Worm (Caenorhabditis elegans): ENCODE results near the gene nlp-21.

Gene nlp-21

DNA sequence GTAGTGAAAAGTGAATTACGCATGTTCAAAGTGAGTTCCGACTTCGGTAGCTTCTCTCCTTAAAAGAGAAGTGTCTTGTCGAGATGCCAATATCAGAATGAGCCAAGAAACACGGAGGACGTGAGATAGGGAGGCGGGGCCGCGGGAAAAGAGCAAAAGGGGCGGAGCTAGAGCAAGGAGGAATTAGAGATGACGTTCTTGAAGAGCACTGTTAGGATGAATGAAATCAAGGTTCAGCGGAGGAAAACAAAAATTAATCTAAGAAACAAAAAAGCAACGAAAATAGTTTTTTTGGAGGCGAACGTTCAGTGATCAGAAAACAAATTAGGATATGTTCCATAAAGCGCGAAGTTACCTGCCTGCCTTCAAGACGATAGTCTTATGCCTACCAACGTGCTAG lies at the start of gene nlp-21:
nlp-21 (minus strand) TSS at position 101 of the 400 bp plus-strand sequence.
- TF ChIP-seq ztf-29 (GFP tag; IDR thresholded peaks at IDR 0.05) (no peak), tab-1 (GFP tag; IDR thresholded peaks at IDR 0.05) (no peak), flt-1 (GFP tag; IDR thresholded peaks at IDR 0.05) (no peak), klf-2 (GFP tag; conservative IDR thresholded peaks at IDR 0.05) (no peak), ztf-23 (GFP tag; IDR thresholded peaks at IDR 0.05) (no peak), ref-1 (GFP tag; conservative IDR thresholded peaks at IDR 0.05) (no peak), T22C8.4 (GFP tag; IDR thresholded peaks at IDR 0.05) (no peak), med-1 (GFP tag; optimal IDR thresholded peaks at IDR 0.05; ENCODE audit: insufficient read depth) (no peak), cog-1 (tag; optimal IDR thresholded peaks at IDR 0.05) (no peak)

DNA sequence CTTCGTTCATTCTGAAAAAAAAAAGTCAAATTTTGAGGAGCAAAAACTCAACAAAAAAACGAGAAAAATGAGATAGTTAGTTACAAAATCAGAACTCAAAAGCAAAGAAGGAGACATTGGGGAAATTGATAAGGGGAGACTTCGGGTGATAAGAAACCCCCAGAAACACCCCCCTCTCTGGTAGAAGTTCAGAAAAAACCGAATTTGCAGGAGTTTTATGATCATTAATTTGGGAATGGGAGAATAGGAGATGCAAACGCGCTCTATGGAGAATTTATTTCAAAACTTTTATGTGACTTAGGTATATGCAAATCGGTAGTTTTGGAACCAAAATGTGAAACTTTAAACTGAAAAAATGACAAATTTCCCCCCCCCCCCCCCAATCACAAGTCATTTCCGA lies 49.5 kb upstream of the nlp-21 start, which contains the start of gene sbp-1:
sbp-1 (minus strand) TSS at position 11 of the 400 bp plus-strand sequence.
- no peak for TF ChIP-seq ztf-23 (GFP tag; IDR thresholded peaks at IDR 0.05)
- no peak for TF ChIP-seq cog-1 (tag; optimal IDR thresholded peaks at IDR 0.05)
- no peak for TF ChIP-seq ref-1 (GFP tag; conservative IDR thresholded peaks at IDR 0.05)
- TF ChIP-seq T22C8.4 (GFP tag; IDR thresholded peaks at IDR 0.05): no peak
- TF ChIP-seq tab-1 (GFP tag; IDR thresholded peaks at IDR 0.05): no peak
- TF ChIP-seq ztf-29 (GFP tag; IDR thresholded peaks at IDR 0.05): no peak
- no peak for TF ChIP-seq med-1 (GFP tag; optimal IDR thresholded peaks at IDR 0.05; ENCODE audit: insufficient read depth)

DNA sequence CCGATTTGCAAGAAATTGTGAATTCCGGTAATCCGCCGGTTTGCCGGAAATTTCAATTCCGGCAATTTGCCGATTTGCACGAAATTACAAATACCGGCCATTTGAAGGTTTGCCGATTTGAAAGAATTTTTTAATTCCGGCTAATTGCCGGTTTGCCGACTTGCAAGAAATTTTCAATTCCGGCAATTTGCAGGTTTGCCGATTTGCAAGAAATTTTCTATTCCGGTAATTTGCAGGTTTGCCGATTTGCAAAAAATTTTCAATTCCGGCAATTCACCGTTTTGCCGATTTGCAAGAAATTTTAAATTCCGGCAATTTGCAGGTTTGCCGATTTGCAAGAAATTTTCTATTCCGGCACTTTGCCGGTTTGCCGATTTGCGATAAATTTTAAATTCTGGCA lies 41.8 kb upstream of the nlp-21 start:
- peak; percentile 33; the same call in 1 of the 2 replicates for TF ChIP-seq ztf-29 (GFP tag; IDR thresholded peaks at IDR 0.05)
- TF ChIP-seq klf-2 (GFP tag; conservative IDR thresholded peaks at IDR 0.05): 0 out of 2 replicates have a peak, but pooled peaks have one; percentile 39

DNA sequence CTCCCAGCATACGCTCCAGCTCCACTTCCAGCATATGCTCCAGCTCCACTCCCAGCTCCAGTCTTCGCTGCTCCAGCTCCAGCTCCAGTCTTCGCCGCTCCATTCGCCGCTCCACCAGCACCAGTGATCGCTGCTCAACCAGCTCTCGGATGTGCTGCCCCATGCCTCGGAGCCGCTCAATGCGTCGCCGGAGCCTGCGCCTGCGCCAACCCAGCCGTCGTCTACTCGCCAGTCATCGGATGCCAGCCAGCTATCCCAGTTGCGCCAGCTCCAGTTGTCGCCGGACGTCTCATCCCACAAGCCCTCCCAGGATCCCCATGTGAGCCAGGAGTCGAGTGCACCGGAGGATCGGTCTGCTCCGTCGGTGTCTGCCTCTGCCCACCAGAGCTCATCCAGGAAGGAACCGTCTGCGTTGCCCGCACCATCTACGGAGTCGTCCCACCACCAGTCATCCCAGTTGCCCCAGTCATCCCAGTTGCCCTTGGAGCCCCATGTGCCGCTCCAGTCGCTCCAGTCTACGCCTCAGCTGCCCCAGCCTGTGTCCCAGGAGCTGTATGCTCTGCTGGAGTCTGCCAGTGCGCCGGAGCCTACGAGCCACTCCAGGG lies 34.6 kb upstream of the nlp-21 start:
- TF ChIP-seq T22C8.4 (GFP tag; IDR thresholded peaks at IDR 0.05) (no peak), ztf-29 (GFP tag; IDR thresholded peaks at IDR 0.05) (no peak), tab-1 (GFP tag; IDR thresholded peaks at IDR 0.05) (no peak; the same call in 1 of the 2 replicates), ztf-23 (GFP tag; IDR thresholded peaks at IDR 0.05) (no peak), cog-1 (tag; optimal IDR thresholded peaks at IDR 0.05) (no peak)

DNA sequence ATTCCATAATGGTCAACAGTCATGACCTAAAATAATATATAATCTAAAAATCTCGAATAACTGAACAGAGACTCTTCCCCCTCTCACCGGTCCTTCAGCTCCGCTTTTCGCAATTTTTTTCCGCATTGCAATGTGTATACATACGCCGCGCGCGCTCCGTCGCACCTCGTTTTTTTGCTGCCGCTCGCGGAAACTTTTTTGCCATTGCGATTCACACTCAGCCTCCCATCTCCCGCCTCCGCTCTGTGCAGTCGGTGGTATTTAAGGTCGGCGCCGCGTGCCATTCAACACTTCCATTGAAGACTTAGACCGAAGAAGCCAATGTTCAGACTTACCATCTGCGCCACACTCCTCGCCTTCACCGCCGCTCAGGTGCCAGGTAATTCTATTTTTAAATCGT lies 33.8 kb upstream of the nlp-21 start, which contains the start of gene idpc-1:
idpc-1 (plus strand) TSS at position 301 of the 400 bp plus-strand sequence.
- no peak for TF ChIP-seq T22C8.4 (GFP tag; IDR thresholded peaks at IDR 0.05)
- no peak for TF ChIP-seq med-1 (GFP tag; optimal IDR thresholded peaks at IDR 0.05; ENCODE audit: insufficient read depth)
- no peak for TF ChIP-seq flt-1 (GFP tag; IDR thresholded peaks at IDR 0.05)
- TF ChIP-seq ztf-23 (GFP tag; IDR thresholded peaks at IDR 0.05): no peak
- no peak for TF ChIP-seq cog-1 (tag; optimal IDR thresholded peaks at IDR 0.05)
- TF ChIP-seq tab-1 (GFP tag; IDR thresholded peaks at IDR 0.05): no peak
- TF ChIP-seq ztf-29 (GFP tag; IDR thresholded peaks at IDR 0.05): no peak

DNA sequence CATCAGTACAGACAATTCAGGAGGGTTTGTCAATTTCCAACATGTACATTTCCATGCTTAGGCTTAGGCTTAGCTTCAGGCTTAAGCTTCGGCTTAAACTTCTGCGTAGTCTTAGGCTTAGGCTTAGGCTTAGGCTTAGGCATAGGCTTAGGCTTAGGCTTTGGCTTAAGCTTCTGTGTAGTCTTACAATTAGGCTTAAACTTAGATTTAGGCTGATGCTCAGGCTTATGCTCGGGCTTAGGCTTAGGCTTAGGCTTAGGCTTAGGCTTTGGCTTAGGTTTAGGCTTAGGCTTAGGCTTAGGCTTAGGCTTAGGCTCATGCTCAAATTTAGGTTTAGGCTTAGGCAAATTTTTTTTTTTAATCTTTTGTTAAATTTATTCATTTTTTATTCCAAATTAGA lies 31.8 kb upstream of the nlp-21 start:
- no peak for TF ChIP-seq ref-1 (GFP tag; conservative IDR thresholded peaks at IDR 0.05)
- no peak for TF ChIP-seq T22C8.4 (GFP tag; IDR thresholded peaks at IDR 0.05)
- no peak for TF ChIP-seq ztf-23 (GFP tag; IDR thresholded peaks at IDR 0.05)
- TF ChIP-seq tab-1 (GFP tag; IDR thresholded peaks at IDR 0.05): no peak
- no peak for TF ChIP-seq med-1 (GFP tag; optimal IDR thresholded peaks at IDR 0.05; ENCODE audit: insufficient read depth)
- TF ChIP-seq flt-1 (GFP tag; IDR thresholded peaks at IDR 0.05): no peak
- TF ChIP-seq klf-2 (GFP tag; conservative IDR thresholded peaks at IDR 0.05): no peak
- no peak; the same call in 1 of the 2 replicates for TF ChIP-seq ztf-29 (GFP tag; IDR thresholded peaks at IDR 0.05)
- TF ChIP-seq cog-1 (tag; optimal IDR thresholded peaks at IDR 0.05): no peak

DNA sequence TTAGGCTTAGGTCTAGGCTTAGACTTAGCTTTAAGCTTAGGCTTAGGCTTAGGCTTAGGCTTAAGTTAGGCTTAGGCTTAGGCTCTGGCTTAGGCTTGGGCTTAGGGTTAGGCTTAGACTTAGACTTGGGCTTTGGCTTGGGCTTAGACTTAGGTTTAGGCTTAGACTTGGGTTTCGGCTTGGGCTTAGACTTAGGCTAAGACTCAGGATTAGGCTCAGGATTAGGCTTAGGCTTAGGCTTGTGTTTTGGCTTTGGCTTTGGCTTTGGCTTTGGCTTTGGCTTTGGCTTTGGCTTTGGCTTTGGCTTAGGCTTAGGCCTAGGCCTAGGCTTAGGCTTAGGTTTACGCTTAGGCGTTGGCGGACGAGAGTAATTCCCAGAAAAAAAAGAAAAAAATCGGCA lies 26.5 kb upstream of the nlp-21 start:
- TF ChIP-seq tab-1 (GFP tag; IDR thresholded peaks at IDR 0.05) (no peak), T22C8.4 (GFP tag; IDR thresholded peaks at IDR 0.05) (no peak)

DNA sequence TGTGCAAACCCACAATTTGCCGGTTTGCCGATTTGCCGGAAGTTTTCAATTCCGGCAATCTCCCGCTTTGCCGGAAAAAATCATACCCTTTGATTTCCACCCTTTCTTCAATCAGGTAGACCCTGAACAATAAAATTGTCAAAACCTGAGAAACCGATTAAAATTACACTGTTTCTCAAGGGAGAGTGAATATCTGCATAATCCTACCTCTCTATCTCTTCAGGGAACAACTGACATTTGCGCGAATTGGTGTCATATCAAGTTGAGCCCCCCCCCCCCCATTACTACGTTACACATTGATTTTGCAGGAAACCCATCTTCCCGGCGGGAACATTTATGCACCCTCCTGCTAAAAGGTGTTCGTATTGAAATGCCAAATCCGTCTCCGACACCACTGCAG lies 17.3 kb upstream of the nlp-21 start, which contains the start of gene twk-31:
twk-31 (plus strand) TSS at position 301 of the 400 bp plus-strand sequence.
- TF ChIP-seq ztf-23 (GFP tag; IDR thresholded peaks at IDR 0.05) (no peak), cog-1 (tag; optimal IDR thresholded peaks at IDR 0.05) (no peak), ztf-29 (GFP tag; IDR thresholded peaks at IDR 0.05) (no peak), flt-1 (GFP tag; IDR thresholded peaks at IDR 0.05) (no peak), med-1 (GFP tag; optimal IDR thresholded peaks at IDR 0.05; ENCODE audit: insufficient read depth) (no peak), T22C8.4 (GFP tag; IDR thresholded peaks at IDR 0.05) (no peak), tab-1 (GFP tag; IDR thresholded peaks at IDR 0.05) (no peak), ref-1 (GFP tag; conservative IDR thresholded peaks at IDR 0.05) (no peak), klf-2 (GFP tag; conservative IDR thresholded peaks at IDR 0.05) (no peak)

DNA sequence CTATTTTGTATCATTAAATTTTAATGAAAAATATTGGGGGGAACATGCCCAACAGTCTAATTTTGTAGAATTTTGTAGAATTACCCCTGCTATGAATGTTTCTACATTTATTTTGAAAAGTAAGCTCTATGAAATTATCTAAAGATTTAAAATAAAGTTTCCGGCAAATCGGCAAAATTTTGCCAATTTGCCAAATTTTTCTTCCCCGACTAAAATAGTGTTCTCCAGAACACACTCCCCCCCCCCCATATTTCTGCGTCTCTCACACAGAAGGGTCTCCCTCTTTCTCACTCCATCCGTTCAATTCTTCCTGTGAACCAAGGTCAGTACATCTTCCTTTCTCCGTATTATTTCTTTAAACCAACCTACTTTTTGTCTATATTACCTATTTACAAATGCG lies 12.0 kb upstream of the nlp-21 start, which contains the start of gene Y47D3B.4:
Y47D3B.4 (plus strand) TSS at position 301 of the 400 bp plus-strand sequence.
- no peak for TF ChIP-seq tab-1 (GFP tag; IDR thresholded peaks at IDR 0.05)
- no peak for TF ChIP-seq klf-2 (GFP tag; conservative IDR thresholded peaks at IDR 0.05)
- no peak for TF ChIP-seq ref-1 (GFP tag; conservative IDR thresholded peaks at IDR 0.05)
- TF ChIP-seq ztf-23 (GFP tag; IDR thresholded peaks at IDR 0.05): no peak
- TF ChIP-seq med-1 (GFP tag; optimal IDR thresholded peaks at IDR 0.05; ENCODE audit: insufficient read depth): no peak
- TF ChIP-seq ztf-29 (GFP tag; IDR thresholded peaks at IDR 0.05): no peak
- TF ChIP-seq cog-1 (tag; optimal IDR thresholded peaks at IDR 0.05): no peak
- no peak for TF ChIP-seq T22C8.4 (GFP tag; IDR thresholded peaks at IDR 0.05)
- TF ChIP-seq flt-1 (GFP tag; IDR thresholded peaks at IDR 0.05): no peak

DNA sequence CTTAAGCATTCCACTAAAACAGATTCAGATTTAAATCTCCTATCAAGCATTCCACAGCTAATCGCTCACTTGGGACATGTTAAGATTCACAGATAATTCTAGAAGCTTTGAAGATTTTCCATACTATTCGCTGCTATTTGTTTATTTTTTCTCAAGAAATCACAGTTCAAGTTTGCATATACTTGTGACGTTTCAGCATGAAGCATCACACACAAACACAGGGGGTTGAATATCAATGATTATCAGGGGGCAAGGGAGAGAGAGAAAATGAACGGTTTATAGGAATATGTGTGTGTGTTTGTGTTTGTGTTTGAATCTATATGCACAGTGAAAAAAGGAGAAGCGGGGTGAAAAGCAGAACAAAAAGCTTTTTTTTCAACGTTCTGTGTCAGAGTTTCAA lies 9.7 kb upstream of the nlp-21 start, which contains the start of gene Y47D3B.12:
Y47D3B.12 (plus strand) TSS at position 301 of the 400 bp plus-strand sequence.
- TF ChIP-seq T22C8.4 (GFP tag; IDR thresholded peaks at IDR 0.05) (no peak), cog-1 (tag; optimal IDR thresholded peaks at IDR 0.05) (no peak), med-1 (GFP tag; optimal IDR thresholded peaks at IDR 0.05; ENCODE audit: insufficient read depth) (no peak), tab-1 (GFP tag; IDR thresholded peaks at IDR 0.05) (no peak), ztf-23 (GFP tag; IDR thresholded peaks at IDR 0.05) (no peak), ztf-29 (GFP tag; IDR thresholded peaks at IDR 0.05) (no peak), klf-2 (GFP tag; conservative IDR thresholded peaks at IDR 0.05) (no peak), flt-1 (GFP tag; IDR thresholded peaks at IDR 0.05) (no peak), ref-1 (GFP tag; conservative IDR thresholded peaks at IDR 0.05) (no peak)
